Worm (Caenorhabditis elegans) whole organism, late embryonic: ENCODE results near the gene srd-68.

Experiments
- C08G9.2 ChIP-seq: sonication (generic microtip); optimal IDR thresholded peaks from 2 replicates; lab custom pipeline; 2016; ENCODE audit warnings: mild to moderate bottlenecking, missing genetic modification characterization, moderate library complexity, missing compliant biosample characterization
- ceh-14 ChIP-seq: sonication (generic microtip); optimal IDR thresholded peaks from 2 replicates; lab custom pipeline; 2016; ENCODE audit warnings: missing genotype, missing genetic modification characterization, missing compliant biosample characterization
- ceh-19 ChIP-seq: fragments of 200-800 bp; sonication (Bioruptor generic); optimal IDR thresholded peaks from 2 replicates; lab custom pipeline; 2018; ENCODE audit warnings: mild to moderate bottlenecking, missing genetic modification characterization, missing compliant biosample characterization
- ceh-48 ChIP-seq: sonication (generic microtip); optimal IDR thresholded peaks from 2 replicates; lab custom pipeline; 2016; ENCODE audit warnings: missing genetic modification characterization, inconsistent platforms, missing compliant biosample characterization

DNA sequence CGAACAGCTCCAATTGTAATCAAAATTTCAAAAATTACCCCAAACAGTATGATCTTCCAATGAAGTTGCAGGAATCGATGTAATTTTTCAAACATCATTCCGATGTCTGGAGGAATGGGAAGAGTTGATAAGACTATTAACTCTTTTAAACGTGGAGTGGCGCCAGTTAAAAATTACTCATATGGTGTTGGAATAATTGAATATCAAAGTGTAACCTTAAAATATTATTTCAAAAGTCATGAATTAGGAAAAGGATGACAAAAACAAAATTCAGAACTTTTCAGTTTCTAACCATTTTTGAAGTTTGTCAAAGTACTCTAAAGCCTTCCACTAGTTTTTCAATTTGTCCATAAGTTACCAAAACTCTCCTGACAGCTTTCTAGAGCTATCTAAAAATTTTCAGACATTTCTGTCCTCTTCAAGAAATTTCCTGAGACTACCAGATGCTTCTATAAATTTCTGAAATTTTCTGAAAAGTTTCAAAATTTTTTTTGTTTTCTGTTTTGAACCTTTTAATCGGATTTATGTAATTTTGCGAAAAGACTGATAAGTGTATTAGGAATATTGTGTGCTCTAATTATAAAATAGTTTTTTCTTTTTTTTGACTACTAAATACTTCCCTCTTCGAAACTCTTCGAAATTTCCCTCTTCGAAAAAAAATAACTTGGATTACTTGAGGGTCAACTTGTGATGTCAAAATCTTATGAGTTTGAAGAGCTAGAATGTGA is 48.5 kb downstream of the srd-68 start, which contains the start of the genes clec-35 and clec-27:
- TF ChIP-seq ceh-19 (GFP tag; lab: Kevin White, UChicago) (no peak), ceh-48 (no peak), ceh-14 (tag; lab: Kevin White, UChicago) (no peak), C08G9.2 (tag; lab: Kevin White, UChicago) (no peak)
